Worm (Caenorhabditis elegans) whole organism, dauer: ENCODE results near the gene him-5.

Experiments used
- unc-62 ChIP-seq: sonication (generic microtip); optimal IDR thresholded peaks from 2 replicates; lab custom pipeline; 2017; ENCODE audit warnings: missing biosample characterization, missing genetic modification reagents, missing genetic modification characterization

him-5 gene

ce11 chrV:14139252-14140100, 49.2 kb downstream of the him-5 start:
- no peak for TF ChIP-seq unc-62 (GFP tag; lab: Kevin White, UChicago)

- no peak for TF ChIP-seq unc-62 (GFP tag; lab: Kevin White, UChicago)
Measured at ce11 chrV:14140733-14141132, 50.5 kb downstream of the him-5 start.

DNA sequence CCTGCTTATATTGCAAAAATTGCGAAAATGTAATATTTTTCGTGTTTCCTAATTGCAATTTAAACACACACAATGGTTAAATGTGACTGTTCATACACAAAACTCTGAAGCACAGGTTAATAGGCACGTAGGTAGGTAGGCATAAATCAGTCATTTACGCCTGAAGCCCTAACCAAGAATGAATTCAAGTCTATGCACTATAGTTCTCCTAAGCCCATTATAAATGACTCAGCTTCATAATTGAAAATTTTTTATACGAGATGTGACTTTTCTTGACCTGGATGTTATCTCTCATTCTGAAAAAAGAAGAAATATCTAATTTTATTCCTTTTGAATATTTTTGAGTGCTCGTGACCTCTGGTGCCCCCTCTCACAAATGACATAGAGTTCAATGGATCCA, 51.6 kb downstream of the him-5 start:
- no peak for TF ChIP-seq unc-62 (GFP tag; lab: Kevin White, UChicago)
